Worm (Caenorhabditis elegans) whole organism, L4 larva: ENCODE results near the gene F35G2.5.

ENCODE experiments used
- F10B5.3 ChIP-seq: sonication (generic microtip); optimal IDR thresholded peaks from 2 replicates; lab custom pipeline; 2016; ENCODE audit warnings: mild to moderate bottlenecking, missing genetic modification characterization, missing compliant biosample characterization
- F49E8.2 ChIP-seq: sonication (generic microtip); optimal IDR thresholded peaks from 2 replicates; lab custom pipeline; 2016; ENCODE audit warnings: missing compliant biosample characterization, mild to moderate bottlenecking, missing genetic modification characterization, borderline replicate concordance
- R02D3.7 ChIP-seq: fragments of 150-350 bp; sonication (generic microtip); optimal IDR thresholded peaks from 3 replicates; lab custom pipeline; 2014; ENCODE audit warnings: missing biosample characterization, missing genetic modification characterization
- Y105C5A.15 ChIP-seq: fragments of 200-800 bp; sonication (Bioruptor generic); IDR thresholded peaks from 2 replicates; pipeline ENCODE4 v1.3.6; 2022; ENCODE audit warnings: missing genetic modification characterization, missing compliant biosample characterization
- Y5F2A.4 ChIP-seq: fragments of 200-800 bp; sonication (Bioruptor generic); optimal IDR thresholded peaks from 2 replicates; lab custom pipeline; 2018; ENCODE audit warnings: mild to moderate bottlenecking, missing genetic modification characterization, missing compliant biosample characterization
- Y75B8A.6 ChIP-seq: fragments of 200-800 bp; sonication (Bioruptor generic); IDR thresholded peaks from 2 replicates; pipeline ENCODE4 v1.3.6; 2022; ENCODE audit warnings: missing genetic modification reagents, missing genetic modification characterization, missing compliant biosample characterization
- aha-1 ChIP-seq: fragments of 150-350 bp; peaks from one replicate; lab custom pipeline; 2014; ENCODE audit warnings: missing biosample characterization, missing genetic modification characterization
- ama-1 ChIP-seq: fragments of 150-350 bp; optimal IDR thresholded peaks from 2 replicates; lab custom pipeline; 2014; ENCODE audit warnings: inconsistent platforms, mixed read lengths
- arid-1 ChIP-seq: fragments of 200-800 bp; sonication (Bioruptor generic); conservative IDR thresholded peaks from 2 replicates; pipeline ENCODE4 v1.3.6; 2022; ENCODE audit warnings: missing genetic modification reagents, missing genetic modification characterization, missing compliant biosample characterization
- attf-4 ChIP-seq: sonication (generic microtip); optimal IDR thresholded peaks from 3 replicates; lab custom pipeline; 2017; ENCODE audit warnings: missing biosample characterization, missing genetic modification characterization
- ceh-62 ChIP-seq: sonication (generic microtip); optimal IDR thresholded peaks from 2 replicates; lab custom pipeline; 2017; ENCODE audit warnings: missing biosample characterization, missing genetic modification characterization
- ceh-82 ChIP-seq: sonication (generic microtip); optimal IDR thresholded peaks from 2 replicates; lab custom pipeline; 2017; ENCODE audit warnings: missing biosample characterization, missing genetic modification characterization
- ces-1 ChIP-seq: fragments of 150-350 bp; sonication (generic microtip); optimal IDR thresholded peaks from 4 replicates; lab custom pipeline; 2014; ENCODE audit warnings: missing biosample characterization, missing genetic modification reagents, missing genetic modification characterization
- daf-16 ChIP-seq, 3 experiments: sonication (generic microtip); optimal IDR thresholded peaks; 2 replicates each; lab custom pipeline; 2016 to 2017; ENCODE audit warnings: missing genetic modification characterization in 3 of 3, missing genetic modification reagents in 3 of 3, mild to moderate bottlenecking in 2 of 3, missing compliant biosample characterization in 2 of 3, missing biosample characterization in 1 of 3, moderate library complexity in 1 of 3
- dve-1 ChIP-seq: sonication (generic microtip); optimal IDR thresholded peaks from 2 replicates; lab custom pipeline; 2017; ENCODE audit warnings: antibody characterized with exemption, mild to moderate bottlenecking, missing genetic modification characterization, missing compliant biosample characterization; ENCODE audit not compliant: insufficient read depth
- egl-27 ChIP-seq: sonication (generic microtip); optimal IDR thresholded peaks from 3 replicates; lab custom pipeline; 2017; ENCODE audit warnings: missing biosample characterization, missing genetic modification reagents, missing genetic modification characterization
- fos-1 ChIP-seq: fragments of 150-350 bp; optimal IDR thresholded peaks from 2 replicates; lab custom pipeline; 2014; ENCODE audit warnings: missing biosample characterization, missing genetic modification characterization
- hif-1 ChIP-seq, 2 experiments: sonication (generic microtip); optimal IDR thresholded peaks; 2 replicates each; lab custom pipeline; 2016 to 2017; ENCODE audit warnings: missing compliant biosample characterization in 2 of 2, missing genetic modification characterization in 2 of 2, missing genetic modification reagents in 2 of 2, missing genotype in 2 of 2, mild to moderate bottlenecking in 1 of 2
- hmg-1.1 ChIP-seq: fragments of 200-800 bp; sonication (Bioruptor generic); IDR thresholded peaks from 2 replicates; pipeline ENCODE4 v1.3.6; 2022; ENCODE audit warnings: missing genetic modification reagents, missing genetic modification characterization, missing compliant biosample characterization
- lin-1 ChIP-seq: fragments of 200-800 bp; sonication (Bioruptor generic); IDR thresholded peaks from 2 replicates; pipeline ENCODE4 v1.3.6; 2022; ENCODE audit warnings: missing genetic modification reagents, missing genetic modification characterization, missing compliant biosample characterization
- lin-13 ChIP-seq: fragments of 150-350 bp; optimal IDR thresholded peaks from 2 replicates; lab custom pipeline; 2014; ENCODE audit warnings: missing biosample characterization, missing genetic modification reagents, missing genetic modification characterization
- lin-29 ChIP-seq: fragments of 200-800 bp; sonication (Bioruptor generic); IDR thresholded peaks from 2 replicates; pipeline ENCODE4 v1.3.6; 2022; ENCODE audit warnings: missing genetic modification reagents, missing genetic modification characterization, missing compliant biosample characterization
- lin-38 ChIP-seq: fragments of 200-800 bp; sonication (Bioruptor generic); IDR thresholded peaks from 2 replicates; pipeline ENCODE4 v1.3.6; 2022; ENCODE audit warnings: missing genetic modification reagents, missing genetic modification characterization, missing compliant biosample characterization
- lin-39 ChIP-seq: fragments of 150-350 bp; optimal IDR thresholded peaks from 2 replicates; lab custom pipeline; 2014; ENCODE audit warnings: missing biosample characterization, missing genetic modification reagents, missing genetic modification characterization
- lsy-2 ChIP-seq, 2 experiments: fragments of 150-350 bp in 1 of 2; sonication (generic microtip) in 1 of 2; optimal IDR thresholded peaks; 2 replicates each; lab custom pipeline; 2014 to 2017; ENCODE audit warnings: missing biosample characterization in 2 of 2, missing genetic modification characterization in 2 of 2
- madf-5 ChIP-seq, 2 experiments: fragments of 200-800 bp; sonication (Bioruptor generic); IDR thresholded peaks; 2 replicates each; pipeline ENCODE4 v1.3.6; 2022; ENCODE audit warnings: missing compliant biosample characterization in 2 of 2, missing genetic modification characterization in 2 of 2
- madf-9 ChIP-seq: fragments of 200-800 bp; sonication (Bioruptor generic); conservative IDR thresholded peaks from 2 replicates; pipeline ENCODE4 v1.3.6; 2022; ENCODE audit warnings: missing genetic modification reagents, missing genetic modification characterization, missing compliant biosample characterization
- mdt-29 ChIP-seq: fragments of 200-800 bp; sonication (Bioruptor generic); IDR thresholded peaks from 2 replicates; pipeline ENCODE4 v1.3.6; 2022; ENCODE audit warnings: missing genetic modification reagents, missing genetic modification characterization, missing compliant biosample characterization
- mep-1 ChIP-seq: fragments of 150-350 bp; sonication (generic microtip); optimal IDR thresholded peaks from 3 replicates; lab custom pipeline; 2014; ENCODE audit warnings: missing biosample characterization, missing genetic modification characterization
- nhr-10 ChIP-seq: fragments of 150-350 bp; optimal IDR thresholded peaks from 2 replicates; lab custom pipeline; 2014; ENCODE audit warnings: missing biosample characterization, missing genetic modification characterization
- nhr-11 ChIP-seq: fragments of 150-350 bp; optimal IDR thresholded peaks from 2 replicates; lab custom pipeline; 2014; ENCODE audit warnings: missing biosample characterization, missing genetic modification characterization
- nhr-111 ChIP-seq: fragments of 200-800 bp; sonication (Bioruptor generic); optimal IDR thresholded peaks from 2 replicates; lab custom pipeline; 2018; ENCODE audit warnings: mild to moderate bottlenecking, missing genetic modification characterization, missing compliant biosample characterization
- nhr-237 ChIP-seq: sonication (generic microtip); optimal IDR thresholded peaks from 2 replicates; lab custom pipeline; 2017; ENCODE audit warnings: missing biosample characterization, missing genetic modification characterization
- nhr-28 ChIP-seq: fragments of 150-350 bp; optimal IDR thresholded peaks from 2 replicates; lab custom pipeline; 2014; ENCODE audit warnings: missing biosample characterization, missing genetic modification characterization
- nhr-41 ChIP-seq: fragments of 200-800 bp; sonication (Bioruptor generic); IDR thresholded peaks from 2 replicates; pipeline ENCODE4 v1.3.6; 2022; ENCODE audit warnings: missing genetic modification reagents, missing genetic modification characterization, missing compliant biosample characterization
- nhr-42 ChIP-seq: fragments of 200-800 bp; sonication (Bioruptor generic); IDR thresholded peaks from 2 replicates; pipeline ENCODE4 v1.3.6; 2022; ENCODE audit warnings: missing genetic modification characterization, missing compliant biosample characterization
- nhr-48 ChIP-seq: sonication (generic microtip); optimal IDR thresholded peaks from 2 replicates; lab custom pipeline; 2016; ENCODE audit warnings: mild to moderate bottlenecking, missing genetic modification characterization, missing compliant biosample characterization
- nhr-76 ChIP-seq: fragments of 150-350 bp; optimal IDR thresholded peaks from 2 replicates; lab custom pipeline; 2014; ENCODE audit warnings: missing biosample characterization, missing genetic modification characterization
- php-3 ChIP-seq: fragments of 200-800 bp; sonication (Bioruptor generic); IDR thresholded peaks from 2 replicates; pipeline ENCODE4 v1.3.6; 2022; ENCODE audit warnings: missing genetic modification reagents, missing genetic modification characterization, missing compliant biosample characterization
- pqm-1 ChIP-seq: sonication (generic microtip); optimal IDR thresholded peaks from 2 replicates; lab custom pipeline; 2017; ENCODE audit warnings: missing biosample characterization, missing genetic modification characterization
- rbr-2 ChIP-seq: sonication (generic microtip); optimal IDR thresholded peaks from 2 replicates; lab custom pipeline; 2016; ENCODE audit warnings: missing genotype, missing genetic modification characterization, missing compliant biosample characterization
- sdz-12 ChIP-seq: fragments of 200-800 bp; sonication (Bioruptor generic); optimal IDR thresholded peaks from 2 replicates; lab custom pipeline; 2018; ENCODE audit warnings: mild to moderate bottlenecking, missing genetic modification characterization, missing compliant biosample characterization
- set-16 ChIP-seq: fragments of 200-800 bp; sonication (Bioruptor generic); IDR thresholded peaks from 2 replicates; pipeline ENCODE4 v1.3.6; 2022; ENCODE audit warnings: missing genetic modification reagents, missing genetic modification characterization, missing compliant biosample characterization
- skn-1 ChIP-seq: fragments of 150-350 bp; optimal IDR thresholded peaks from 2 replicates; lab custom pipeline; 2014; ENCODE audit warnings: missing biosample characterization, missing genetic modification characterization
- snpc-1.2 ChIP-seq: fragments of 200-800 bp; sonication (Bioruptor generic); IDR thresholded peaks from 2 replicates; pipeline ENCODE4 v1.3.6; 2022; ENCODE audit warnings: missing genetic modification reagents, missing genetic modification characterization, missing compliant biosample characterization
- tag-97 ChIP-seq: fragments of 200-800 bp; sonication (Bioruptor generic); IDR thresholded peaks from 2 replicates; pipeline ENCODE4 v1.3.6; 2022; ENCODE audit warnings: missing genetic modification characterization, missing compliant biosample characterization
- tra-1 ChIP-seq: fragments of 200-800 bp; sonication (Bioruptor generic); IDR thresholded peaks from 2 replicates; pipeline ENCODE4 v1.3.6; 2022; ENCODE audit warnings: missing genetic modification reagents, missing genetic modification characterization, missing compliant biosample characterization
- unc-62 ChIP-seq, 3 experiments: fragments of 150-350 bp in 1 of 3; sonication (generic microtip); optimal IDR thresholded peaks in 2 of 3; peaks in 1 of 3; 1 replicate in 1 of 3; 2 replicates in 2 of 3; lab custom pipeline; 2014 to 2017; ENCODE audit warnings: missing biosample characterization in 3 of 3, missing genetic modification characterization in 3 of 3, missing genetic modification reagents in 3 of 3, missing genotype in 1 of 3
- zfp-3 ChIP-seq: fragments of 200-800 bp; sonication (Bioruptor generic); conservative IDR thresholded peaks from 2 replicates; pipeline ENCODE4 v1.3.6; 2022; ENCODE audit warnings: missing genetic modification reagents, missing genetic modification characterization, missing compliant biosample characterization
- ztf-11 ChIP-seq: fragments of 150-350 bp; optimal IDR thresholded peaks from 2 replicates; lab custom pipeline; 2014; ENCODE audit warnings: missing biosample characterization, missing genetic modification characterization
- ztf-7 ChIP-seq: fragments of 150-350 bp; optimal IDR thresholded peaks from 2 replicates; lab custom pipeline; 2014; ENCODE audit warnings: missing biosample characterization, missing genetic modification characterization

F35G2.5 gene

DNA sequence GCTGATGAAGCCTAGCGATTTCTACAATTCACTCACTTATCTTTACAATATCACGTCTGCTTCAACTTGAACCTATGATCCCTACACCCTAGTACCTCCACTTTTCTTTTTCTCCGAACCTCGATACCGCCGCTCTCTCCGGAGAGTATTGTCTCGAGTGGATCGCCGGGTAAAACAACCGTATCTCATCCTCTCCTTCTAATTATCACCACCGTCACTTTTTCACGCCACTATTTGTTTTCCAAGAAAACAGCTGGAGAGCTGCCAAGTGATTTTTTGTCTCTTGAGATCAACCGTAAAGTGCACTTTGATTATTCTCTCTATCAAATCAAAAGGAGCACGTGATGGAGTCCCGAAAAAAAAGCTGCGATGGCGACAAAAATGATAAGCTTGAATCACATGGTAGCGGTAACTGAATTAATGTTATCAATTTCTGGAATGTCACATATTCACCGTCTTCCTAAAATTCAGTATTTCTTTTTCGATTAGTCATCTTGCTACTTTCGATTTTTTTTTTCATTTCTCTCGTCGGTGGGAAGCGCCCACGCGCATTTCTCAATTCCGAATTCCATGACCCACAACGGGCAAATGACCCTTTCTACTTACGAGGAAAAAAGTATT lies 19.8 kb upstream of the F35G2.5 start (continued):
- TF ChIP-seq hif-1 (tag; optimal IDR thresholded peaks at IDR 0.05; lab: Kevin White, UChicago) (peak in 1 of 2 experiments; percentile 51), ztf-11 (no peak), nhr-48 (tag; lab: Kevin White, UChicago) (peak; percentile 3), madf-9 (GFP tag; lab: Robert Waterston, UW) (no peak), lin-29 (GFP tag; lab: Robert Waterston, UW) (no peak), nhr-10 (no peak), pqm-1 (tag; lab: Kevin White, UChicago) (peak; percentile 58), mdt-29 (GFP tag; lab: Robert Waterston, UW) (no peak), fos-1 (no peak), nhr-42 (GFP tag; lab: Robert Waterston, UW) (no peak), aha-1 (tag; lab: Kevin White, UChicago) (peak; percentile 82), nhr-111 (GFP tag; lab: Kevin White, UChicago) (no peak), skn-1 (no peak), Y5F2A.4 (GFP tag; lab: Kevin White, UChicago) (no peak), lin-38 (GFP tag; lab: Robert Waterston, UW) (peak; percentile 16), attf-4 (tag; lab: Kevin White, UChicago) (no peak), R02D3.7 (no peak), ztf-7 (no peak), hmg-1.1 (GFP tag; lab: Robert Waterston, UW) (no peak), Y75B8A.6 (GFP tag; lab: Robert Waterston, UW) (no peak), arid-1 (GFP tag; lab: Robert Waterston, UW) (no peak), F49E8.2 (tag; lab: Kevin White, UChicago) (no peak), dve-1 (tag; lab: Kevin White, UChicago) (peak; percentile 92), lin-39 (no peak), madf-5 (GFP tag; IDR thresholded peaks at IDR 0.05; lab: Robert Waterston, UW) (no peak), ces-1 (GFP tag; lab: Kevin White, UChicago) (no peak), Y105C5A.15 (GFP tag; lab: Robert Waterston, UW) (no peak), nhr-76 (tag; lab: Kevin White, UChicago) (no peak), lsy-2 (tag; optimal IDR thresholded peaks at IDR 0.05; lab: Kevin White, UChicago) (peak in 1 of 2 experiments; percentile 3), set-16 (no peak), php-3 (GFP tag; lab: Robert Waterston, UW) (0 out of 2 replicates have a peak, but pooled peaks have one; percentile 13), daf-16 (GFP tag; optimal IDR thresholded peaks at IDR 0.05; lab: Kevin White, UChicago) (peak in 1 of 2 experiments; percentile 1), daf-16 (tag; optimal IDR thresholded peaks at IDR 0.05; lab: Kevin White, UChicago) (peak; percentile 45), snpc-1.2 (no peak), zfp-3 (GFP tag; lab: Robert Waterston, UW) (no peak), lin-13 (GFP tag; lab: Kevin White, UChicago) (no peak), tra-1 (no peak), lin-1 (no peak), sdz-12 (GFP tag; lab: Kevin White, UChicago) (no peak), F10B5.3 (tag; lab: Kevin White, UChicago) (no peak), nhr-11 (tag; lab: Kevin White, UChicago) (no peak), unc-62 (GFP tag; optimal IDR thresholded peaks at IDR 0.05 in 1 of 2; lab: Kevin White, UChicago) (peak; percentile 30 to 97), unc-62 (tag; optimal IDR thresholded peaks at IDR 0.05; lab: Kevin White, UChicago) (no peak), ceh-62 (no peak), nhr-237 (tag; lab: Kevin White, UChicago) (no peak), ama-1 (lab: Kevin White, UChicago) (no peak), ceh-82 (no peak), rbr-2 (tag; lab: Kevin White, UChicago) (no peak), mep-1 (tag; lab: Kevin White, UChicago) (no peak), egl-27 (tag; lab: Kevin White, UChicago) (no peak), tag-97 (GFP tag; lab: Robert Waterston, UW) (no peak), nhr-41 (GFP tag; lab: Robert Waterston, UW) (no peak), nhr-28 (tag; lab: Kevin White, UChicago) (peak; percentile 36)
